Fruit fly (Drosophila melanogaster): ENCODE data around the gene CG33643.

DNA sequence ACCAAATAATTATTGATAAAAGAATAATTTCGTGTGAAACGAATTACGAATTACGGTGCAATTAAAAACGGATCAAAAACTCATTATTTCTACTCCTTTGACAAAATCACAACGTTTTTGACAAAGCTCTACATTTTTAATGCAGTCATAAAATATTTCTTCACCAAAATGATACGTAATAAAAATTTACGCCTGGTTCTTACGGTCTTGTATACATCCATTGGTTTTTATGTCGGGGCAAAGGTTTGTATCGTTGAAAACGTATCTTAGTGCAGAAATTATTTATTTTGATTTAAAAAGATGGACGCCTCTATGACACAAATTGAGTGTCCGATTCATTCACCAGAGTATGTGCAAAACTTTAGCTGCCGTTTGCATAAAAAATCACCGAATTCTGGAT lies 911 bp downstream of the CG33643 start, which contains the start of gene CG33644:
- TF ChIP-seq Abd-B (GFP tag; optimal IDR thresholded peaks at IDR 0.05) (no peak), jim (GFP tag; optimal IDR thresholded peaks at IDR 0.05) (no peak), HLH106 (tag; optimal IDR thresholded peaks at IDR 0.05) (no peak), dsf (GFP tag; optimal IDR thresholded peaks at IDR 0.05; ENCODE audit: borderline replicate concordance) (no peak), dl (GFP tag; optimal IDR thresholded peaks at IDR 0.05; ENCODE audit: insufficient read depth in 1 of 2, partially characterized antibody in 2 of 2) (no peak)
